Worm (Caenorhabditis elegans): ENCODE measurements around the gene K01A6.8.

Gene K01A6.8

DNA sequence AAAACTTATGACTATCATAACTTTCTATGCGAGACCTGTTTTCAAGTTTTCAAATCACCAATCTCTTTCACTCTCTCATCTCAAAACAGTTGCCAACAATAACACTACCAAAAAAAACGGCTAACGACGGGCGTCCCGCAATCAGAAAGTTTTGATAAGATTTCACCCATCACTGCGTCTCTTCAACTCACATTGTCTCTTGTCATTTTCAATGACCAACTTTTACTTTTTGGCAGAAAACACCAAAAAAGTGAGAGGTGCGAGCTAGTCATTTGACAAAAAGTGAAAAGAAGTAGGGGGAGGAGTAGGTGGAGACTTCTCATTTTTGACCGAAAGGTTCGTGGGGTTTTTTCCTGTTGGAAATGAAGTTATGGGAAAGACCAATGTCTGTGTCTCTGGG, 18.5 kb downstream of the K01A6.8 start:
- TF ChIP-seq blmp-1 (tag; optimal IDR thresholded peaks at IDR 0.05) (peak; percentile 47), nhr-237 (tag; optimal IDR thresholded peaks at IDR 0.05) (no peak)

DNA sequence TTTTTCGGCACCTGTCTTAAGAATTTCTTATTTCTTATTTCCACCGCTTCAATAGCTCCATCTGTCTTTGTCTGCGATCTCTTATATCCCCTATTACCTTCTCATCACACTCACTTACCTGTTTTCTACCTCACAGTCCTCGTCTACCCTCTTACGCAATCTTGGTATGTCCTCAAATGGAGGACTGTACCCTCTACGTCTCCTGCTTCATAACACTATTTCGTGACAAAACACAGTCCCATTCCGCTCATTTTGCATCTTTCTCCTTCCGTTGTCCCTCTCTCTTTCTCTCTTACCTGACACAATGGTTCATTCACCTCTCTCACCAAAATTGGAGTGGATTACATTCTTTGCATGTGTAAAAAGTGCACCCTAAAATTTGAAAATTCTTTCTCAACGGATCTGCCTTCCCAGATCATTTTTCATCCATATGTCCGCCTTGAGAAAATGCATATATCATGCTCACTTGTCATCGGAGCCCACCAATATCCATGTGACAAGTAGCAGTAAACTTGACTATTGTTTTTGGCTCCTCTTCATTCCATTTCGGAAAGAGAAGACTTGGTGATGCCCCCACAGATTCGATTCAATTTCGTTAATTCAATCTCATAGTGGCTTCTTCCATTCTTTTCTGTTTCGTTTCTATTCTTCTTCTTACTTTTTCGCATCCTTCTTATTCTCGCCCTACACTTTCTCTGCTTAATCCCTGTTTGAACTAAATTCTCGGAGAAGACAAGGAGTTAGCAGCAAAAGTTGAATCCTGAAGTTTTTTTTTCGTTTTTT, 19.9 kb downstream of the K01A6.8 start:
- peak; percentile 98 for TF ChIP-seq ces-1 (GFP tag; optimal IDR thresholded peaks at IDR 0.05)
- TF ChIP-seq cnd-1 (tag; optimal IDR thresholded peaks at IDR 0.05): peak; percentile 34
- no peak for TF ChIP-seq flh-1 (GFP tag; optimal IDR thresholded peaks at IDR 0.05)
- no peak for TF ChIP-seq ham-2 (GFP tag; optimal IDR thresholded peaks at IDR 0.05)
- no peak for TF ChIP-seq unc-120 (tag; optimal IDR thresholded peaks at IDR 0.05; ENCODE audit: poor library complexity, severe bottlenecking)
- TF ChIP-seq sem-2 (GFP tag; optimal IDR thresholded peaks at IDR 0.05): no peak
- no peak for TF ChIP-seq elt-1 (tag; optimal IDR thresholded peaks at IDR 0.05; ENCODE audit: borderline replicate concordance, insufficient read depth)
- TF ChIP-seq nhr-76 (tag; optimal IDR thresholded peaks at IDR 0.05): no peak
- TF ChIP-seq ceh-39 (tag; optimal IDR thresholded peaks at IDR 0.05): peak; percentile 1
- no peak for TF ChIP-seq ceh-83 (GFP tag; optimal IDR thresholded peaks at IDR 0.05)
- TF ChIP-seq unc-39 (tag; optimal IDR thresholded peaks at IDR 0.05): no peak
- TF ChIP-seq mls-2 (tag; optimal IDR thresholded peaks at IDR 0.05): peak; percentile 30
- TF ChIP-seq lsy-2 (tag; optimal IDR thresholded peaks at IDR 0.05): no peak
- TF ChIP-seq mep-1 (tag; optimal IDR thresholded peaks at IDR 0.05): no peak
- TF ChIP-seq nhr-2 (tag; optimal IDR thresholded peaks at IDR 0.05): peak; percentile 99
- TF ChIP-seq pha-4 (tag; optimal IDR thresholded peaks at IDR 0.05): no peak
- TF ChIP-seq M03D4.4 (tag; optimal IDR thresholded peaks at IDR 0.05): no peak
- no peak for TF ChIP-seq blmp-1 (tag; optimal IDR thresholded peaks at IDR 0.05)
- peak; percentile 69 for TF ChIP-seq zip-8 (tag; optimal IDR thresholded peaks at IDR 0.05)

ce11 chrIV:11716414-11716813, 20.8 kb downstream of the K01A6.8 start:
- TF ChIP-seq hlh-1 (tag; optimal IDR thresholded peaks at IDR 0.05) (peak; percentile 14), lsy-2 (tag; optimal IDR thresholded peaks at IDR 0.05) (no peak)

ce11 chrIV:11714739-11715138, 22.4 kb downstream of the K01A6.8 start, which contains the start of gene magi-1:
magi-1 (plus strand) TSS chrIV:11715039.
- TF ChIP-seq mep-1 (tag; optimal IDR thresholded peaks at IDR 0.05) (no peak), ceh-39 (tag; optimal IDR thresholded peaks at IDR 0.05) (no peak), mab-5 (tag; optimal IDR thresholded peaks at IDR 0.05) (no peak), lin-32 (GFP tag; optimal IDR thresholded peaks at IDR 0.05) (no peak), elt-1 (tag; optimal IDR thresholded peaks at IDR 0.05; ENCODE audit: borderline replicate concordance, insufficient read depth) (no peak), ces-1 (GFP tag; optimal IDR thresholded peaks at IDR 0.05) (no peak), ztf-11 (tag; optimal IDR thresholded peaks at IDR 0.05) (no peak), elt-3 (tag; optimal IDR thresholded peaks at IDR 0.05) (no peak), nhr-28 (tag; optimal IDR thresholded peaks at IDR 0.05) (no peak), pha-4 (tag; optimal IDR thresholded peaks at IDR 0.05) (no peak), zip-8 (tag; optimal IDR thresholded peaks at IDR 0.05) (no peak), sem-2 (GFP tag; optimal IDR thresholded peaks at IDR 0.05) (no peak), hlh-1 (tag; optimal IDR thresholded peaks at IDR 0.05) (no peak), nhr-237 (tag; optimal IDR thresholded peaks at IDR 0.05) (no peak), mls-2 (tag; optimal IDR thresholded peaks at IDR 0.05) (no peak), lsy-2 (tag; optimal IDR thresholded peaks at IDR 0.05) (no peak), M03D4.4 (tag; optimal IDR thresholded peaks at IDR 0.05) (no peak)

ce11 chrIV:11713289-11713688, 23.9 kb downstream of the K01A6.8 start:
- TF ChIP-seq drap-1 (GFP tag; optimal IDR thresholded peaks at IDR 0.05) (no peak), hlh-1 (tag; optimal IDR thresholded peaks at IDR 0.05) (peak; percentile 42)

ce11 chrIV:11710331-11710730, 26.8 kb downstream of the K01A6.8 start:
- TF ChIP-seq mls-2 (tag; optimal IDR thresholded peaks at IDR 0.05): no peak
- peak; percentile 31 for TF ChIP-seq pha-4 (tag; optimal IDR thresholded peaks at IDR 0.05)
- TF ChIP-seq unc-62 (GFP tag; optimal IDR thresholded peaks at IDR 0.05): peak; percentile 92
- peak; percentile 75 for TF ChIP-seq unc-120 (tag; optimal IDR thresholded peaks at IDR 0.05; ENCODE audit: poor library complexity, severe bottlenecking)
- no peak for TF ChIP-seq mep-1 (tag; optimal IDR thresholded peaks at IDR 0.05)
- TF ChIP-seq hlh-1 (tag; optimal IDR thresholded peaks at IDR 0.05): peak; percentile 16
